Worm (Caenorhabditis elegans): ENCODE measurements around the gene ess-2.

Gene ess-2

DNA sequence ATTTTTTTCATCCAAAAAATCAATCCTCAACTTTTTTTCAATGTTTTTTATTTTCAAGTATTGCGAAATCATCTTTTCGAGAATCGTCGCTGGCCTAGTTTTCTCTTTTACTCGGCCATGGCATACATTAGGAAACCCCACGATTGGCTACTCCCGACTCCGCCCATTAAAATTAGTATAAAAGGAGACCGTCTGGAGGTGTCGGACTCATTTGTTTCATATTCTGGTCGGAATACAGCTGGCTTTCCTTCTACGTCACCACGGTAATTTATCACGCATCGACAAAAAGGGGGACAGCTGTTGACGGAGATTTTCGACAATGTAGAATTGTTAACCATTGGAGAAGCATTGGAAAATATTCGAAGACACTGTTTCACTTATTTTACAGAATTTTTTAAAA is 38.9 kb upstream of the ess-2 start:
- TF ChIP-seq nhr-47 (tag; optimal IDR thresholded peaks at IDR 0.05) (peak; percentile 85), ztf-4 (tag; optimal IDR thresholded peaks at IDR 0.05) (no peak), ceh-88 (GFP tag; IDR thresholded peaks at IDR 0.05) (no peak), lin-39 (tag; optimal IDR thresholded peaks at IDR 0.05) (peak; percentile 47), hpl-2 (GFP tag; optimal IDR thresholded peaks at IDR 0.05) (no peak), swsn-7 (tag; optimal IDR thresholded peaks at IDR 0.05) (peak; percentile 81), hlh-17 (GFP tag; optimal IDR thresholded peaks at IDR 0.05; ENCODE audit: borderline replicate concordance) (no peak), nhr-237 (tag; optimal IDR thresholded peaks at IDR 0.05) (peak; percentile 39), ama-1 (optimal IDR thresholded peaks at IDR 0.05) (peak; percentile 64), jun-1 (tag; optimal IDR thresholded peaks at IDR 0.05) (peak; percentile 43), mdl-1 (tag; optimal IDR thresholded peaks at IDR 0.05) (peak in 1 of 2 experiments; percentile 21), ceh-82 (tag; optimal IDR thresholded peaks at IDR 0.05) (peak in 2 of 3 experiments; percentile 48 to 53), isw-1 (GFP tag; IDR thresholded peaks at IDR 0.05) (peak; percentile 83), C34B4.2 (tag; optimal IDR thresholded peaks at IDR 0.05) (no peak), nhr-19 (GFP tag; conservative IDR thresholded peaks at IDR 0.05) (peak; percentile 56), lin-13 (GFP tag; optimal IDR thresholded peaks at IDR 0.05) (no peak), egl-27 (tag; optimal IDR thresholded peaks at IDR 0.05) (no peak), efl-3 (GFP tag; optimal IDR thresholded peaks at IDR 0.05) (peak; percentile 19), xbp-1 (tag; optimal IDR thresholded peaks at IDR 0.05) (peak; percentile 86), nhr-77 (tag; optimal IDR thresholded peaks at IDR 0.05) (no peak), tbx-2 (tag; optimal IDR thresholded peaks at IDR 0.05) (peak; percentile 81), fkh-8 (tag; optimal IDR thresholded peaks at IDR 0.05) (peak; percentile 79), rnt-1 (tag; optimal IDR thresholded peaks at IDR 0.05) (peak; percentile 89), tlp-1 (tag; optimal IDR thresholded peaks at IDR 0.05) (no peak), lin-14 (GFP tag; optimal IDR thresholded peaks at IDR 0.05) (peak; percentile 86), sup-37 (GFP tag; optimal IDR thresholded peaks at IDR 0.05) (no peak), pqm-1 (tag; optimal IDR thresholded peaks at IDR 0.05) (no peak), unc-86 (tag; optimal IDR thresholded peaks at IDR 0.05) (peak; percentile 86), nhr-71 (tag; optimal IDR thresholded peaks at IDR 0.05) (peak; percentile 87), Y116A8C.19 (tag; optimal IDR thresholded peaks at IDR 0.05; ENCODE audit: borderline replicate concordance) (no peak), sox-4 (tag; optimal IDR thresholded peaks at IDR 0.05) (peak; percentile 17), grh-1 (GFP tag; IDR thresholded peaks at IDR 0.05) (peak; percentile 64), mep-1 (tag; optimal IDR thresholded peaks at IDR 0.05) (peak; percentile 83), unc-62 (GFP tag; optimal IDR thresholded peaks at IDR 0.05) (no peak), ces-1 (GFP tag; optimal IDR thresholded peaks at IDR 0.05) (no peak), C16A3.4 (tag; optimal IDR thresholded peaks at IDR 0.05) (no peak), pag-3 (tag; optimal IDR thresholded peaks at IDR 0.05; ENCODE audit: borderline replicate concordance, insufficient read depth) (no peak), nhr-76 (tag; optimal IDR thresholded peaks at IDR 0.05) (no peak), pax-3 (tag; optimal IDR thresholded peaks at IDR 0.05) (peak; percentile 65), snu-23 (GFP tag; optimal IDR thresholded peaks at IDR 0.05) (peak; percentile 71), nhr-11 (tag; optimal IDR thresholded peaks at IDR 0.05) (peak; percentile 22), ets-5 (GFP tag; IDR thresholded peaks at IDR 0.05) (no peak), aha-1 (tag; optimal IDR thresholded peaks at IDR 0.05) (no peak), unc-130 (tag; optimal IDR thresholded peaks at IDR 0.05) (no peak), dsc-1 (tag; optimal IDR thresholded peaks at IDR 0.05) (peak; percentile 67), C04F5.9 (tag; optimal IDR thresholded peaks at IDR 0.05) (peak; percentile 49), nhr-85 (tag) (peak; percentile 97), fos-1 (tag; optimal IDR thresholded peaks at IDR 0.05) (no peak), F16B12.6 (tag; optimal IDR thresholded peaks at IDR 0.05) (no peak), sptf-1 (tag; optimal IDR thresholded peaks at IDR 0.05) (no peak), nhr-20 (tag; optimal IDR thresholded peaks at IDR 0.05) (peak; percentile 73), efl-1 (optimal IDR thresholded peaks at IDR 0.05) (peak; percentile 58 to 66), efl-1 (GFP tag; optimal IDR thresholded peaks at IDR 0.05 in 1 of 2) (peak; percentile 68 to 94), alr-1 (tag; optimal IDR thresholded peaks at IDR 0.05; ENCODE audit: borderline replicate concordance) (no peak), skn-1 (tag; optimal IDR thresholded peaks at IDR 0.05) (peak; percentile 73)
